Fruit fly (Drosophila melanogaster) whole organism, embryonic: ENCODE data around the gene AspRS-m.

Source experiments
- ATbp ChIP-seq: fragments of 200-800 bp; sonication (Bioruptor generic); optimal IDR thresholded peaks from 2 replicates; lab custom pipeline; 2017; ENCODE audit warnings: missing biosample characterization, mild to moderate bottlenecking, missing genetic modification characterization, missing genetic modification reagents
- Abd-B ChIP-seq: fragments of 200-800 bp; sonication (Bioruptor generic); optimal IDR thresholded peaks from 2 replicates; lab custom pipeline; 2018; ENCODE audit warnings: missing biosample characterization, mild to moderate bottlenecking, missing genetic modification characterization, moderate library complexity
- BEAF-32 ChIP-seq: fragments of 200-800 bp; sonication (Bioruptor generic); optimal IDR thresholded peaks from 3 replicates; lab custom pipeline; 2017; ENCODE audit warnings: missing biosample characterization, missing genetic modification characterization, mild to moderate bottlenecking, moderate library complexity, missing genetic modification reagents
- Bgb ChIP-seq: fragments of 200-800 bp; sonication (Bioruptor generic); IDR thresholded peaks from 2 replicates; pipeline ENCODE4 v1.3.6; 2022; ENCODE audit warnings: missing biosample characterization, missing genetic modification characterization; ENCODE audit not compliant: partially characterized antibody
- Blimp-1 ChIP-seq: fragments of 200-800 bp; sonication (Bioruptor generic); optimal IDR thresholded peaks from 3 replicates; lab custom pipeline; 2018; ENCODE audit warnings: missing biosample characterization, missing genetic modification characterization, mild to moderate bottlenecking, moderate library complexity, missing genetic modification reagents
- BtbVII ChIP-seq: fragments of 200-800 bp; sonication (Bioruptor generic); optimal IDR thresholded peaks from 3 replicates; lab custom pipeline; 2017; ENCODE audit warnings: missing biosample characterization, mild to moderate bottlenecking, missing genetic modification characterization
- C15 ChIP-seq: fragments of 200-800 bp; sonication (Bioruptor generic); IDR thresholded peaks from 3 replicates; pipeline ENCODE4 v1.3.6; 2022; ENCODE audit warnings: missing biosample characterization, missing genetic modification characterization
- CG10267 ChIP-seq: fragments of 200-800 bp; sonication (Bioruptor generic); optimal IDR thresholded peaks from 2 replicates; lab custom pipeline; 2018; ENCODE audit warnings: missing biosample characterization, mild to moderate bottlenecking, missing genetic modification characterization, moderate library complexity
- CG10274 ChIP-seq: fragments of 200-800 bp; sonication (Bioruptor generic); optimal IDR thresholded peaks from 3 replicates; lab custom pipeline; 2017; ENCODE audit warnings: missing biosample characterization, mild to moderate bottlenecking, missing genetic modification characterization
- CG10959 ChIP-seq: fragments of 200-800 bp; sonication (Bioruptor generic); IDR thresholded peaks from 2 replicates; pipeline ENCODE4 v1.3.6; 2022; ENCODE audit warnings: missing biosample characterization, missing genetic modification characterization
- CG12155 ChIP-seq: fragments of 200-800 bp; sonication (Bioruptor generic); optimal IDR thresholded peaks from 3 replicates; lab custom pipeline; 2016; ENCODE audit warnings: missing biosample characterization, missing genetic modification characterization
- CG14710 ChIP-seq: fragments of 200-800 bp; sonication (Bioruptor generic); optimal IDR thresholded peaks from 3 replicates; lab custom pipeline; 2019; ENCODE audit warnings: missing biosample characterization, mild to moderate bottlenecking, missing genetic modification characterization, moderate library complexity
- CG15269 ChIP-seq: fragments of 200-800 bp; sonication (Bioruptor generic); optimal IDR thresholded peaks from 2 replicates; lab custom pipeline; 2018; ENCODE audit warnings: missing biosample characterization, mild to moderate bottlenecking, missing genetic modification characterization, moderate library complexity
- CG15514 ChIP-seq: fragments of 200-800 bp; sonication (Bioruptor generic); optimal IDR thresholded peaks from 3 replicates; lab custom pipeline; 2017; ENCODE audit warnings: missing biosample characterization, missing genetic modification characterization, mild to moderate bottlenecking, moderate library complexity, missing genetic modification reagents
- CG17385 ChIP-seq: fragments of 200-800 bp; sonication (Bioruptor generic); optimal IDR thresholded peaks from 3 replicates; lab custom pipeline; 2018; ENCODE audit warnings: missing biosample characterization, mild to moderate bottlenecking, missing genetic modification characterization
- CG1832 ChIP-seq: fragments of 200-800 bp; sonication (Bioruptor generic); optimal IDR thresholded peaks from 2 replicates; lab custom pipeline; 2017; ENCODE audit warnings: missing biosample characterization, mild to moderate bottlenecking, missing genetic modification characterization, inconsistent platforms
- CG31388 ChIP-seq: fragments of 200-800 bp; sonication (Bioruptor generic); optimal IDR thresholded peaks from 2 replicates; lab custom pipeline; 2016; ENCODE audit warnings: missing biosample characterization, missing genetic modification characterization
- CG4730 ChIP-seq: fragments of 200-800 bp; sonication (Bioruptor generic); IDR thresholded peaks from 2 replicates; pipeline ENCODE4 v1.3.6; 2022; ENCODE audit warnings: missing biosample characterization, missing genetic modification characterization
- CG6654 ChIP-seq: fragments of 200-800 bp; sonication (Bioruptor generic); optimal IDR thresholded peaks from 2 replicates; lab custom pipeline; 2017; ENCODE audit warnings: missing biosample characterization, mild to moderate bottlenecking, missing genetic modification characterization
- CG7372 ChIP-seq: fragments of 200-800 bp; sonication (Bioruptor generic); IDR thresholded peaks from 2 replicates; pipeline ENCODE4 v1.3.6; 2022; ENCODE audit warnings: missing biosample characterization, missing genetic modification characterization
- CG8944 ChIP-seq: fragments of 200-800 bp; sonication (Bioruptor generic); optimal IDR thresholded peaks from 3 replicates; lab custom pipeline; 2016; ENCODE audit warnings: missing biosample characterization, missing genetic modification characterization
- CG9876 ChIP-seq: fragments of 200-800 bp; sonication (Bioruptor generic); optimal IDR thresholded peaks from 2 replicates; lab custom pipeline; 2016; ENCODE audit warnings: missing biosample characterization, missing genetic modification characterization
- CG9932 ChIP-seq: fragments of 200-800 bp; sonication (Bioruptor generic); IDR thresholded peaks from 2 replicates; pipeline ENCODE4 v1.3.6; 2022; ENCODE audit warnings: missing biosample characterization, missing genetic modification characterization
- CoRest ChIP-seq: fragments of 200-800 bp; sonication (Bioruptor generic); optimal IDR thresholded peaks from 3 replicates; lab custom pipeline; 2018; ENCODE audit warnings: missing biosample characterization, mild to moderate bottlenecking, missing genetic modification characterization, moderate library complexity
- E2f1 ChIP-seq: fragments of 200-800 bp; sonication (Bioruptor generic); IDR thresholded peaks from 2 replicates; pipeline ENCODE4 v1.3.6; 2022; ENCODE audit warnings: missing biosample characterization, missing genetic modification characterization
- GATAe ChIP-seq: fragments of 200-800 bp; sonication (Bioruptor generic); conservative IDR thresholded peaks from 2 replicates; pipeline ENCODE4 v1.3.6; 2022; ENCODE audit warnings: missing biosample characterization, missing genetic modification characterization
- HLH4C ChIP-seq: fragments of 200-800 bp; sonication (Bioruptor generic); IDR thresholded peaks from 3 replicates; pipeline ENCODE4 v1.3.6; 2022; ENCODE audit warnings: missing biosample characterization, missing genetic modification characterization; ENCODE audit not compliant: partially characterized antibody
- Jarid2 ChIP-seq: fragments of 200-800 bp; sonication (Bioruptor generic); optimal IDR thresholded peaks from 3 replicates; lab custom pipeline; 2017; ENCODE audit warnings: mild to moderate bottlenecking, missing biosample characterization, missing genetic modification reagents, missing genetic modification characterization
- NfI ChIP-seq: fragments of 200-800 bp; sonication (Bioruptor generic); optimal IDR thresholded peaks from 3 replicates; lab custom pipeline; 2018; ENCODE audit warnings: missing biosample characterization, mild to moderate bottlenecking, missing genetic modification characterization, moderate library complexity
- Sox100B ChIP-seq: fragments of 200-800 bp; sonication (Bioruptor generic); optimal IDR thresholded peaks from 3 replicates; lab custom pipeline; 2018; ENCODE audit warnings: missing biosample characterization, mild to moderate bottlenecking, missing genetic modification characterization
- dimm ChIP-seq: fragments of 200-800 bp; sonication (Bioruptor generic); IDR thresholded peaks from 2 replicates; pipeline ENCODE4 v1.3.6; 2022; ENCODE audit warnings: missing biosample characterization, missing genetic modification characterization
- gsb ChIP-seq: fragments of 200-800 bp; sonication (Bioruptor generic); IDR thresholded peaks from 2 replicates; pipeline ENCODE4 v1.3.6; 2022; ENCODE audit warnings: missing biosample characterization, missing genetic modification characterization
- hbn ChIP-seq: fragments of 200-800 bp; sonication (Bioruptor generic); IDR thresholded peaks from 2 replicates; pipeline ENCODE4 v1.3.6; 2022; ENCODE audit warnings: missing biosample characterization, missing genetic modification characterization; ENCODE audit not compliant: partially characterized antibody
- hkb ChIP-seq, 2 experiments: fragments of 200-800 bp in 1 of 2; fragments of >200 bp in 1 of 2; sonication (Bioruptor generic) in 1 of 2; IDR thresholded peaks in 1 of 2; optimal IDR thresholded peaks in 1 of 2; 2 replicates each; pipeline versions ENCODE4 v1.3.6 to Lab custom; 2017 to 2022; ENCODE audit warnings: missing biosample characterization in 1 of 2, missing genetic modification characterization in 1 of 2
- kah ChIP-seq: fragments of 200-800 bp; sonication (Bioruptor generic); optimal IDR thresholded peaks from 2 replicates; lab custom pipeline; 2018; ENCODE audit warnings: missing biosample characterization, mild to moderate bottlenecking, missing genetic modification characterization
- kni ChIP-seq: fragments of 200-800 bp; sonication (Bioruptor generic); optimal IDR thresholded peaks from 3 replicates; lab custom pipeline; 2017; ENCODE audit warnings: mild to moderate bottlenecking, missing biosample characterization, missing genetic modification reagents, missing genetic modification characterization
- nerfin-2 ChIP-seq: fragments of 200-800 bp; sonication (Bioruptor generic); IDR thresholded peaks from 2 replicates; pipeline ENCODE4 v1.3.6; 2022; ENCODE audit warnings: missing biosample characterization, missing genetic modification characterization; ENCODE audit not compliant: partially characterized antibody
- nmo ChIP-seq: fragments of 200-800 bp; sonication (Bioruptor generic); optimal IDR thresholded peaks from 2 replicates; lab custom pipeline; 2018; ENCODE audit warnings: missing biosample characterization, mild to moderate bottlenecking, missing genetic modification characterization, moderate library complexity
- pita ChIP-seq: fragments of 200-800 bp; sonication (Bioruptor generic); optimal IDR thresholded peaks from 2 replicates; lab custom pipeline; 2017; ENCODE audit warnings: missing biosample characterization, mild to moderate bottlenecking, missing genetic modification characterization
- pum ChIP-seq: fragments of 200-800 bp; sonication (Bioruptor generic); optimal IDR thresholded peaks from 2 replicates; lab custom pipeline; 2016; ENCODE audit warnings: missing biosample characterization, missing genetic modification characterization
- repo ChIP-seq: fragments of 200-800 bp; sonication (Bioruptor generic); optimal IDR thresholded peaks from 2 replicates; lab custom pipeline; 2016; ENCODE audit warnings: missing biosample characterization, missing genetic modification characterization
- sens ChIP-seq: fragments of 200-800 bp; sonication (Bioruptor generic); peaks from one replicate; lab custom pipeline; 2016; ENCODE audit warnings: missing biosample characterization, missing genetic modification characterization
- shn ChIP-seq: fragments of 200-800 bp; sonication (Bioruptor generic); optimal IDR thresholded peaks from 3 replicates; lab custom pipeline; 2016; ENCODE audit warnings: missing biosample characterization, missing genetic modification characterization
- sima ChIP-seq: fragments of 200-800 bp; sonication (Bioruptor generic); optimal IDR thresholded peaks from 2 replicates; lab custom pipeline; 2016; ENCODE audit warnings: missing biosample characterization, missing genetic modification characterization
- tgo ChIP-seq: fragments of 200-800 bp; sonication (Bioruptor generic); IDR thresholded peaks from 3 replicates; pipeline ENCODE4 v1.3.6; 2022; ENCODE audit warnings: missing biosample characterization, missing genetic modification characterization
- unpg ChIP-seq: fragments of 200-800 bp; sonication (Bioruptor generic); optimal IDR thresholded peaks from 3 replicates; lab custom pipeline; 2018; ENCODE audit warnings: missing biosample characterization, mild to moderate bottlenecking, missing genetic modification characterization, moderate library complexity
- z ChIP-seq: fragments of 200-800 bp; sonication (Bioruptor generic); IDR thresholded peaks from 3 replicates; pipeline ENCODE4 v1.3.6; 2022; ENCODE audit warnings: missing biosample characterization, missing genetic modification characterization
- zfh1 ChIP-seq: fragments of 200-800 bp; sonication (Bioruptor generic); IDR thresholded peaks from 3 replicates; pipeline ENCODE4 v1.3.6; 2022; ENCODE audit warnings: missing biosample characterization, missing genetic modification characterization

AspRS-m gene

dm6 chr2L:16816750-16817087 lies 10.2 kb upstream of the AspRS-m start:
- 0 out of 2 replicates have a peak, but pooled peaks have one; percentile 14 for TF ChIP-seq hbn
- TF ChIP-seq CG6654, result no peak
- TF ChIP-seq hkb (optimal IDR thresholded peaks at IDR 0.05; lab: Kevin White, UChicago), result no peak
- TF ChIP-seq hkb (GFP tag; IDR thresholded peaks at IDR 0.05; lab: Robert Waterston, UW), result no peak
- no peak for TF ChIP-seq CG10959 (GFP tag; lab: Robert Waterston, UW)
- TF ChIP-seq kah (GFP tag; lab: Kevin White, UChicago), result peak; percentile 42
- TF ChIP-seq CG31388 (GFP tag; lab: Kevin White, UChicago), result no peak
- peak; percentile 84 for TF ChIP-seq Jarid2 (GFP tag; lab: Kevin White, UChicago)
- 0 out of 2 replicates have a peak, but pooled peaks have one; percentile 3 for TF ChIP-seq Bgb (GFP tag; lab: Robert Waterston, UW)
- TF ChIP-seq CG9876 (GFP tag; lab: Kevin White, UChicago), result no peak
- TF ChIP-seq nmo (GFP tag; lab: Kevin White, UChicago), result no peak
- TF ChIP-seq HLH4C (GFP tag; lab: Robert Waterston, UW), result no peak
- no peak for TF ChIP-seq sens (GFP tag; lab: Kevin White, UChicago)
- peak; percentile 33 for TF ChIP-seq CG17385
- peak; percentile 95 for TF ChIP-seq Blimp-1 (GFP tag; lab: Kevin White, UChicago)
- TF ChIP-seq kni (GFP tag; lab: Kevin White, UChicago), result no peak
- no peak for TF ChIP-seq CG9932 (GFP tag; lab: Robert Waterston, UW)

dm6 chr2L:16817421-16818101 lies 9.3 kb upstream of the AspRS-m start:
- TF ChIP-seq Jarid2 (GFP tag; lab: Kevin White, UChicago) (no peak), CG10267 (no peak), zfh1 (GFP tag; lab: Robert Waterston, UW) (peak; percentile 41; the same call in 1 of the 3 replicates), shn (GFP tag; lab: Kevin White, UChicago) (peak; percentile 38), CG4730 (no peak), C15 (GFP tag; lab: Robert Waterston, UW) (no peak), CoRest (tag; lab: Kevin White, UChicago) (peak; percentile 19), CG15514 (no peak), nerfin-2 (no peak), BEAF-32 (no peak), CG12155 (GFP tag; lab: Kevin White, UChicago) (no peak), pita (GFP tag; lab: Kevin White, UChicago) (no peak), Sox100B (no peak), dimm (GFP tag; lab: Robert Waterston, UW) (no peak), pum (no peak), sima (GFP tag; lab: Kevin White, UChicago) (no peak), tgo (GFP tag; lab: Robert Waterston, UW) (peak; percentile 29; the same call in 1 of the 3 replicates), GATAe (GFP tag; lab: Robert Waterston, UW) (peak; percentile 37; the same call in 1 of the 2 replicates), CG7372 (GFP tag; lab: Robert Waterston, UW) (no peak), unpg (peak; percentile 28), CG15269 (tag; lab: Kevin White, UChicago) (peak; percentile 49), BtbVII (GFP tag; lab: Kevin White, UChicago) (peak; percentile 36), gsb (GFP tag; lab: Robert Waterston, UW) (no peak), CG10274 (GFP tag; lab: Kevin White, UChicago) (no peak), z (no peak), E2f1 (GFP tag; lab: Robert Waterston, UW) (peak; percentile 26; the same call in 1 of the 2 replicates), Abd-B (GFP tag; lab: Kevin White, UChicago) (no peak), CG14710 (tag; lab: Kevin White, UChicago) (no peak), ATbp (GFP tag; lab: Kevin White, UChicago) (no peak), CG8944 (no peak), repo (GFP tag; lab: Kevin White, UChicago) (no peak), NfI (GFP tag; lab: Kevin White, UChicago) (no peak), CG1832 (no peak)
